Fruit fly (Drosophila melanogaster) whole organism, pupa: Measurements from ENCODE around the gene CG3342.
A peak's percentile ranks its signal among the peaks of the same experiment; 100 is the strongest.

Experiments
- CG10348 ChIP-seq: fragments of 200-800 bp; sonication (Bioruptor generic); IDR thresholded peaks from 2 replicates; pipeline ENCODE4 v1.3.6; 2022; ENCODE audit warnings: missing biosample characterization, missing genetic modification characterization
- CG12605 ChIP-seq: fragments of 200-800 bp; sonication (Bioruptor generic); IDR thresholded peaks from 2 replicates; pipeline ENCODE4 v1.3.6; 2022; ENCODE audit warnings: missing biosample characterization, missing genetic modification characterization
- CG13204 ChIP-seq: fragments of 200-800 bp; sonication (Bioruptor generic); optimal IDR thresholded peaks from 2 replicates; lab custom pipeline; 2018; ENCODE audit warnings: missing biosample characterization, mild to moderate bottlenecking, missing genetic modification characterization, moderate library complexity
- CG14655 ChIP-seq: fragments of 200-800 bp; sonication (Bioruptor generic); optimal IDR thresholded peaks from 3 replicates; lab custom pipeline; 2017; ENCODE audit warnings: mild to moderate bottlenecking, missing biosample characterization, missing genetic modification reagents, missing genetic modification characterization
- CG15710 ChIP-seq: fragments of 200-800 bp; sonication (Bioruptor generic); optimal IDR thresholded peaks from 2 replicates; lab custom pipeline; 2018; ENCODE audit warnings: missing biosample characterization, mild to moderate bottlenecking, missing genetic modification characterization, moderate library complexity
- CG17806 ChIP-seq: fragments of 200-800 bp; sonication (Bioruptor generic); optimal IDR thresholded peaks from 2 replicates; lab custom pipeline; 2018; ENCODE audit warnings: missing biosample characterization, mild to moderate bottlenecking, missing genetic modification characterization, moderate library complexity
- CG32121 ChIP-seq: fragments of 200-800 bp; sonication (Bioruptor generic); IDR thresholded peaks from 2 replicates; pipeline ENCODE4 v1.3.6; 2022; ENCODE audit warnings: missing biosample characterization, missing genetic modification characterization
- CG34367 ChIP-seq: fragments of 200-800 bp; sonication (Bioruptor generic); optimal IDR thresholded peaks from 2 replicates; lab custom pipeline; 2018; ENCODE audit warnings: missing biosample characterization, mild to moderate bottlenecking, missing genetic modification characterization
- CG4496 ChIP-seq: fragments of 200-800 bp; sonication (Bioruptor generic); IDR thresholded peaks from 3 replicates; pipeline ENCODE4 v1.3.6; 2022; ENCODE audit warnings: missing biosample characterization, missing genetic modification characterization
- CG8159 ChIP-seq: fragments of 200-800 bp; sonication (Bioruptor generic); optimal IDR thresholded peaks from 3 replicates; lab custom pipeline; 2018; ENCODE audit warnings: missing biosample characterization, mild to moderate bottlenecking, missing genetic modification characterization, moderate library complexity
- CG8301 ChIP-seq: fragments of 200-800 bp; sonication (Bioruptor generic); optimal IDR thresholded peaks from 2 replicates; lab custom pipeline; 2018; ENCODE audit warnings: missing biosample characterization, mild to moderate bottlenecking, missing genetic modification characterization
- CG9948 ChIP-seq: fragments of 200-800 bp; sonication (Bioruptor generic); optimal IDR thresholded peaks from 2 replicates; lab custom pipeline; 2018; ENCODE audit warnings: missing biosample characterization, mild to moderate bottlenecking, missing genetic modification characterization, moderate library complexity
- D1 ChIP-seq: fragments of 200-800 bp; sonication (Bioruptor generic); optimal IDR thresholded peaks from 2 replicates; lab custom pipeline; 2018; ENCODE audit warnings: missing biosample characterization, mild to moderate bottlenecking, missing genetic modification characterization, moderate library complexity
- EcR ChIP-seq: fragments of 200-800 bp; sonication (Bioruptor generic); optimal IDR thresholded peaks from 3 replicates; lab custom pipeline; 2019; ENCODE audit warnings: missing biosample characterization, missing genetic modification characterization, mild to moderate bottlenecking, moderate library complexity, missing genetic modification reagents
- Ets98B ChIP-seq: fragments of 200-800 bp; sonication (Bioruptor generic); IDR thresholded peaks from 2 replicates; pipeline ENCODE4 v1.3.6; 2022; ENCODE audit warnings: missing biosample characterization, missing genetic modification characterization
- Pif1A ChIP-seq: fragments of 200-800 bp; sonication (Bioruptor generic); optimal IDR thresholded peaks from 3 replicates; lab custom pipeline; 2016; ENCODE audit warnings: missing biosample characterization, missing genetic modification characterization
- Pif1B ChIP-seq: fragments of 200-800 bp; sonication (Bioruptor generic); optimal IDR thresholded peaks from 3 replicates; lab custom pipeline; 2016; ENCODE audit warnings: missing biosample characterization, missing genetic modification characterization
- Snoo ChIP-seq: fragments of 200-800 bp; sonication (Bioruptor generic); optimal IDR thresholded peaks from 3 replicates; lab custom pipeline; 2017; ENCODE audit warnings: missing biosample characterization, mild to moderate bottlenecking, missing genetic modification characterization, inconsistent platforms
- fd96Ca ChIP-seq: fragments of 200-800 bp; sonication (Bioruptor generic); IDR thresholded peaks from 3 replicates; pipeline ENCODE4 v1.3.6; 2022; ENCODE audit warnings: missing biosample characterization, missing genetic modification characterization
- gl ChIP-seq: fragments of 200-800 bp; sonication (Bioruptor generic); optimal IDR thresholded peaks from 2 replicates; lab custom pipeline; 2018; ENCODE audit warnings: missing biosample characterization, mild to moderate bottlenecking, missing genetic modification characterization
- rn ChIP-seq: fragments of 200-800 bp; sonication (Bioruptor generic); IDR thresholded peaks from 2 replicates; pipeline ENCODE4 v1.3.6; 2022; ENCODE audit warnings: missing biosample characterization, missing genetic modification characterization

Gene CG3342

DNA sequence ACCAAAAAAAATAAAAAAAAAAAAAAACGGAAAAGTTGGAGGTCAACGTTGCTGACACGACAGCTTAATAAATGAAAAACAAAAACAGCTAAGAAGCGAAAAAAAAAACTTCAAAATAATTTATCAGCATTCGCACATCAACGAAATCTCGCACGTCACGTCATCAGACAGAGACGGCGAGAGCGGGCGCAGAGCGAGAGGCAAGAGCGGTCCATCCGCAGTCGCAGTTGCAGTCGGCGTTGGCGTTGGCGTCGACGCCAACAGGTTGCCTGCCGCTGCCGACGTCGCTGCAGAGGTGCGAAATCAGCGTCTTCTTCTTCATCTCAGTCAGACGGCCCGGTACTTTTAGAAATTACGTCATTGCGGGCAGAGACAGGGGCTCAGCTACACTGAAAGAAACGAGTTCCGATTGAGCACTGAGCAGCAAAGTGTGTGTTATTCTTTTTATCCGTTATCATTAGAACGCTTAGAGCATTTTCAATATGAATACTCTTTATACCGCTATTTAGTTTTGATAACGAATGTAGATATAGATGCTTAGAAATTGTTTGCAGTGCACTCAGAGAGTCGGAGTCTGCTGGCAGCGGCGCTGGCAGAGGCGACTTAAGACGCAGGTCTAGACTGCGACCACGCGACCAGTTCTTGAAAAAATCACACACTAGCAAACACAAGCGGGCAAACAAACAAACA, 21.9 kb upstream of the CG3342 start:
- TF ChIP-seq D1 (tag; lab: Kevin White, UChicago) (peak; percentile 84), CG32121 (GFP tag; lab: Robert Waterston, UW) (peak; percentile 97), CG8159 (tag; lab: Kevin White, UChicago) (peak; percentile 93), CG10348 (GFP tag; lab: Robert Waterston, UW) (peak; percentile 90), rn (GFP tag; lab: Robert Waterston, UW) (peak; percentile 93), Pif1A (peak; percentile 96), CG34367 (tag; lab: Kevin White, UChicago) (peak; percentile 94), fd96Ca (GFP tag; lab: Robert Waterston, UW) (peak; percentile 99), CG9948 (tag; lab: Kevin White, UChicago) (peak; percentile 94), CG12605 (GFP tag; lab: Robert Waterston, UW) (peak; percentile 97), CG8301 (peak; percentile 98), CG4496 (GFP tag; lab: Robert Waterston, UW) (peak; percentile 99), CG15710 (tag; lab: Kevin White, UChicago) (peak; percentile 94), Snoo (tag; lab: Kevin White, UChicago) (peak; percentile 94), CG14655 (GFP tag; lab: Kevin White, UChicago) (peak; percentile 98), EcR (GFP tag; lab: Kevin White, UChicago) (peak; percentile 47), Pif1B (GFP tag; lab: Kevin White, UChicago) (peak; percentile 97), Ets98B (peak; percentile 97), gl (tag; lab: Kevin White, UChicago) (peak; percentile 94), CG13204 (peak; percentile 84), CG17806 (tag; lab: Kevin White, UChicago) (peak; percentile 96)

DNA sequence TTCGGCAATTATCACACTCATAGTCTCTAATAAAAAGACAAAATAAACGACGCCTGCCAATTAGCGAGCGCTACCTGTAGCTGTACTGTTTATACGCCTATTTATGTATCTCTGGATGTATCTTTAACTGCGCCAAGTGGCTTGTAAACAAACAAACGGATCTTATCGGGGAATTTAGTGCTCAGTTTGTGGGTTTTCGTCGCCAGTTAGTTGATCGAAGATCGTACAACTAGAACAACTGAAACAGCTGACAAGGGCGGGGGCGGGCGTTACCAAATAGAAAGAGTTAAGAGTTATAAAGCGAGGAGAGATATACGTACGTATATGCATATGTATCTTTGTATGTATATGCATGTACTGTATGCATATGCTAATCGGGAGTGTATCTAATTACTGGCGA, 19.3 kb upstream of the CG3342 start:
- no peak for TF ChIP-seq Ets98B
- TF ChIP-seq, all 21 proteins: peak for 0

DNA sequence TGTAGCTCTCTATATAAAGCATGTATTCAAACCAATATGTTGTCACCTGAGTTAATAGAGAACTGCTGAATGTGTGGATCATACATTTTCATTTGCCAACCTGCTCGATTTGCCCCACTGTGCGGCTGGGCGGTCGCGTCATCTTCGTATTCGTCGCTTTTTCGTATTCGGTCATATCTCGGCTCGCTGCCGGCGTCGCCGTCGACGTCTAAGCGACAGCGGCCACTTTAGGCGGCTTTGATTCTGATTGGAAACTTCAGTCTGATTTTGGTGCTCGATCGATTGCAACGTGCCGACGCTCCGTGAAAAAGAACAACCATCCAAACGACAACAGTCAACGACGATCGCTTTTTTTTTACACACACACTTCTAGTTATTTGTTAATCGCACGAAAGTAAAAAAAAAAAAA, 18.2 kb upstream of the CG3342 start:
- TF ChIP-seq Pif1B (GFP tag; lab: Kevin White, UChicago): no peak
- 0 out of 2 replicates have a peak, but pooled peaks have one; percentile 36 for TF ChIP-seq Ets98B
- no peak for TF ChIP-seq CG8159 (tag; lab: Kevin White, UChicago)
- no peak for TF ChIP-seq Snoo (tag; lab: Kevin White, UChicago)
- TF ChIP-seq EcR (GFP tag; lab: Kevin White, UChicago): no peak
- TF ChIP-seq CG13204: peak; percentile 18
- TF ChIP-seq CG4496 (GFP tag; lab: Robert Waterston, UW): no peak
- TF ChIP-seq CG9948 (tag; lab: Kevin White, UChicago): no peak
- TF ChIP-seq fd96Ca (GFP tag; lab: Robert Waterston, UW): no peak
- peak; percentile 23; the same call in 1 of the 2 replicates for TF ChIP-seq CG12605 (GFP tag; lab: Robert Waterston, UW)
- TF ChIP-seq Pif1A: no peak
- no peak for TF ChIP-seq CG10348 (GFP tag; lab: Robert Waterston, UW)
- no peak for TF ChIP-seq CG17806 (tag; lab: Kevin White, UChicago)
- TF ChIP-seq CG14655 (GFP tag; lab: Kevin White, UChicago): no peak
- TF ChIP-seq CG32121 (GFP tag; lab: Robert Waterston, UW): no peak
- no peak for TF ChIP-seq rn (GFP tag; lab: Robert Waterston, UW)
- TF ChIP-seq CG34367 (tag; lab: Kevin White, UChicago): no peak
- no peak for TF ChIP-seq CG15710 (tag; lab: Kevin White, UChicago)
- no peak for TF ChIP-seq D1 (tag; lab: Kevin White, UChicago)
- no peak for TF ChIP-seq CG8301
- TF ChIP-seq gl (tag; lab: Kevin White, UChicago): no peak
- TF ChIP-seq, all 21 proteins: peak for 3

DNA sequence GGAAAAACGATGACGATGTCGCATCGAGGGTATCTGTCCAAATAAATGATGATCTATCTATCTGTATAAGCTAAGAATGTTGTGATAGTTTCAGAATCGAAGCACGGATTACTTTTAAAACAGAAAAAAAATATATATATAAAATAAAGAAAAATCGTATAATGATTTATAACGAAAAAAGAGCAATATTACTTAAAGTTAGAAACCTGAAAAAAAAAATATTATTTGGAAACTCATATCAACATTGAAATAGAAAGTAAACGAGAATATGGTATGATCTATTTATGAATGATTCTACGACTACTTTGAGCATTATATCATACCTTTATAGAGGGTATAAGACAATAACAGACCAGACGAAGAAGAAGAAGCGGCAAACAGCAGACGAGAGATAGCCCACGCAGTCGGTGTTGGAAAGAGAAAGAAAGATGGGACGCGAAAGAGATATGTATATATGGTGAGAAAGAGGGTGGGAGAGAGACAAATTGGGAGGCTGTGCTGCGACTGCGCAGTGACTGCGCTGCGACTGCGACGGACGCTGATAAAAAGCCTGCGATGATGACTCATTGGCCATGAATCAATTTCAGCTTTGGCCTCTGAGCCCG, 16.0 kb upstream of the CG3342 start:
- no peak for TF ChIP-seq CG4496 (GFP tag; lab: Robert Waterston, UW)
- TF ChIP-seq EcR (GFP tag; lab: Kevin White, UChicago): no peak
- no peak for TF ChIP-seq CG12605 (GFP tag; lab: Robert Waterston, UW)
- no peak for TF ChIP-seq Pif1B (GFP tag; lab: Kevin White, UChicago)
- TF ChIP-seq CG32121 (GFP tag; lab: Robert Waterston, UW): no peak
- TF ChIP-seq Snoo (tag; lab: Kevin White, UChicago): peak; percentile 12
- TF ChIP-seq CG13204: peak; percentile 13
- TF ChIP-seq CG8159 (tag; lab: Kevin White, UChicago): peak; percentile 22
- peak; percentile 24 for TF ChIP-seq CG14655 (GFP tag; lab: Kevin White, UChicago)

DNA sequence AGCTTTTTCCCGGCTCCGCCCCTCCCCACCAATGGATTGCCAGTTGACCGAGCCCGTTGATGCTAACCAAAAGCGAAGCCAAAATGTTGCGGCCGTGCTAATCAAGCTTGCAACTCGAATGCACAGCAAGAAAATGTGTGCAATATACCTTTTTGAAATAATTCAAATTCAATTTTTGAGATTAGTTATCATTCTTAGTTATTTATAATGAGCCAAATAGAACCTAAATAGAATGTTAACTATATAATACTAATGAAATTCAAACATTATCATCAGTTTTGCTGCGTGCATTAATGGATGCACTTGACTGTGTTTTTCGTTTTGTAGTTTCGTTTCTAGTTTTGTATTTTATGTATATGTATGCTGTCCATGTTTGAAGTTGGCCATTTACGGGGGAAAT, 14.6 kb upstream of the CG3342 start:
- TF ChIP-seq CG4496 (GFP tag; lab: Robert Waterston, UW): peak; percentile 82
- TF ChIP-seq Pif1B (GFP tag; lab: Kevin White, UChicago): peak; percentile 5
- TF ChIP-seq CG9948 (tag; lab: Kevin White, UChicago): peak; percentile 51
- peak; percentile 57 for TF ChIP-seq CG14655 (GFP tag; lab: Kevin White, UChicago)
- peak; percentile 87 for TF ChIP-seq CG32121 (GFP tag; lab: Robert Waterston, UW)
- no peak for TF ChIP-seq D1 (tag; lab: Kevin White, UChicago)
- TF ChIP-seq CG13204: no peak
- no peak for TF ChIP-seq EcR (GFP tag; lab: Kevin White, UChicago)
- no peak for TF ChIP-seq CG10348 (GFP tag; lab: Robert Waterston, UW)
- TF ChIP-seq Snoo (tag; lab: Kevin White, UChicago): no peak
- TF ChIP-seq CG8301: peak; percentile 63
- TF ChIP-seq gl (tag; lab: Kevin White, UChicago): peak; percentile 16
- peak; percentile 58 for TF ChIP-seq CG12605 (GFP tag; lab: Robert Waterston, UW)
- peak; percentile 53; the same call in 1 of the 3 replicates for TF ChIP-seq fd96Ca (GFP tag; lab: Robert Waterston, UW)
- peak; percentile 56 for TF ChIP-seq CG15710 (tag; lab: Kevin White, UChicago)
- TF ChIP-seq Pif1A: peak; percentile 42
- TF ChIP-seq CG8159 (tag; lab: Kevin White, UChicago): peak; percentile 54
- TF ChIP-seq rn (GFP tag; lab: Robert Waterston, UW): peak; percentile 52; the same call in 1 of the 2 replicates
- TF ChIP-seq Ets98B: peak; percentile 81
- TF ChIP-seq CG17806 (tag; lab: Kevin White, UChicago): peak; percentile 48
- TF ChIP-seq CG34367 (tag; lab: Kevin White, UChicago): peak; percentile 39
